Fruit fly (Drosophila melanogaster): ENCODE measurements around the gene Hel89B.

Gene Hel89B

DNA sequence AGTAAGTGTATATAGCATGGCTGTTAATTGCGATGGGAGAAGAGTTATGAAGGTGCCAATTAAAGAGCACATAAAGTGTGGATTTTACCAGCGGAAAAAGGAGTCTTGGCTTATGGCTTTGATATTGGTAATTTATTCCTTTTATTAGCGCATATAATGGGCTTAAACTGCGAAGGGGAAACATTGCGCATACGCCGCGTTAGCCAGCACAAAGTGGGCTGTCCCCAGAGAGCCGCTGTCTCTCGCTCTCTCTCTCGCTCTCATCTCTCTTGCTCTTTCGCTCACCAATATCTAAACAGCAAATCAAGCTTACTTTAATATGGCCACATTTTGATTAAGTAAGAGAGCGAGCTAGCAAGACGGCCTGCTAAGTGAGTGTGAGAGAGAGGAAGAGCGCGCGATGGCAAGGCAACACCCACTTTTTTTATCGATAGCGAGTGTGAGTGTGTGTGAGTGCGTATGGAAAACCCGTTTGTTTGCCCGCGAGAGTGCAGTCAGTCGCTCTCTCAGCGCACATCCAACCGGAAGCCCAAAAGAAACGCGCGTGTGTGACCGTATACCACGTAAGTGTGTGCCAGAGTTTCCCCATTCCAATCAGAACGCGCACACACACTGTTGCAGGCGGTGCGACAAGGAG is 52.6 kb downstream of the Hel89B start, which contains the start of gene pnr (continued):
- TF ChIP-seq CG12071 (GFP tag; optimal IDR thresholded peaks at IDR 0.05) (no peak), wek (GFP tag; optimal IDR thresholded peaks at IDR 0.05) (peak; percentile 19), luna (GFP tag; optimal IDR thresholded peaks at IDR 0.05) (no peak), ci (GFP tag; IDR thresholded peaks at IDR 0.05) (peak; percentile 69; the same call in 2 of the 3 replicates), Bgb (GFP tag; IDR thresholded peaks at IDR 0.05; ENCODE audit: partially characterized antibody) (peak; percentile 46; the same call in 1 of the 2 replicates), emc (GFP tag; optimal IDR thresholded peaks at IDR 0.05) (no peak), Hr51 (GFP tag; optimal IDR thresholded peaks at IDR 0.05) (no peak), CG15269 (tag; optimal IDR thresholded peaks at IDR 0.05) (no peak), cwo (GFP tag; optimal IDR thresholded peaks at IDR 0.05) (no peak), Fer2 (tag; optimal IDR thresholded peaks at IDR 0.05) (no peak), Dll (GFP tag; IDR thresholded peaks at IDR 0.05; ENCODE audit: partially characterized antibody) (0 out of 4 replicates have a peak, but pooled peaks have one; percentile 32), fd96Cb (tag; optimal IDR thresholded peaks at IDR 0.05) (no peak), en (GFP tag; optimal IDR thresholded peaks at IDR 0.05) (no peak), CG3163 (GFP tag; optimal IDR thresholded peaks at IDR 0.05) (peak; percentile 39), CG1647 (GFP tag; optimal IDR thresholded peaks at IDR 0.05) (no peak), so (GFP tag; IDR thresholded peaks at IDR 0.05) (no peak; the same call in 2 of the 3 replicates), maf-S (GFP tag; optimal IDR thresholded peaks at IDR 0.05) (no peak), Lpt (GFP tag; optimal IDR thresholded peaks at IDR 0.05) (no peak), CG9932 (GFP tag; IDR thresholded peaks at IDR 0.05) (no peak), sob (GFP tag; IDR thresholded peaks at IDR 0.05) (0 out of 2 replicates have a peak, but pooled peaks have one; percentile 49), CG2129 (GFP tag; IDR thresholded peaks at IDR 0.05; ENCODE audit: partially characterized antibody) (no peak), zfh2 (GFP tag; optimal IDR thresholded peaks at IDR 0.05) (no peak), CG8281 (tag; optimal IDR thresholded peaks at IDR 0.05) (no peak), B-H2 (GFP tag; optimal IDR thresholded peaks at IDR 0.05) (no peak), CG2116 (GFP tag; optimal IDR thresholded peaks at IDR 0.05) (peak; percentile 33), Hr3 (GFP tag; optimal IDR thresholded peaks at IDR 0.05) (no peak), CG14710 (tag; optimal IDR thresholded peaks at IDR 0.05) (no peak), CHES-1-like (GFP tag; optimal IDR thresholded peaks at IDR 0.05) (no peak), hkb (optimal IDR thresholded peaks at IDR 0.05) (no peak), hkb (GFP tag; IDR thresholded peaks at IDR 0.05) (peak; percentile 41; the same call in 1 of the 2 replicates), CG34422 (GFP tag; IDR thresholded peaks at IDR 0.05) (no peak), Lhr (GFP tag; optimal IDR thresholded peaks at IDR 0.05) (no peak), sisA (GFP tag; IDR thresholded peaks at IDR 0.05) (no peak), CG8388 (GFP tag; optimal IDR thresholded peaks at IDR 0.05) (no peak), Asciz (GFP tag; optimal IDR thresholded peaks at IDR 0.05) (no peak), CG11085 (GFP tag; IDR thresholded peaks at IDR 0.05) (no peak), CG14014 (GFP tag; IDR thresholded peaks at IDR 0.05) (no peak), CG4282 (GFP tag; optimal IDR thresholded peaks at IDR 0.05) (no peak), Dek (tag; optimal IDR thresholded peaks at IDR 0.05) (no peak), CG5953 (GFP tag; IDR thresholded peaks at IDR 0.05) (no peak), CG2120 (GFP tag; optimal IDR thresholded peaks at IDR 0.05) (no peak), CG8944 (GFP tag; optimal IDR thresholded peaks at IDR 0.05) (no peak), Atf6 (GFP tag; IDR thresholded peaks at IDR 0.05) (peak; percentile 54; the same call in 1 of the 2 replicates), HmgZ (tag; optimal IDR thresholded peaks at IDR 0.05) (peak; percentile 71), stwl (tag; optimal IDR thresholded peaks at IDR 0.05) (no peak), otp (GFP tag; IDR thresholded peaks at IDR 0.05) (0 out of 3 replicates have a peak, but pooled peaks have one; percentile 63), klu (GFP tag; IDR thresholded peaks at IDR 0.05) (no peak), Nf-YC (tag; optimal IDR thresholded peaks at IDR 0.05) (peak; percentile 100), knrl (GFP tag; IDR thresholded peaks at IDR 0.05; ENCODE audit: partially characterized antibody) (no peak), NC2α (GFP tag; optimal IDR thresholded peaks at IDR 0.05) (no peak)
